Fruit fly (Drosophila melanogaster) whole organism, embryonic: Measurements from ENCODE around the gene pHCl-1.

Experiments
- Atf6 ChIP-seq: fragments of 200-800 bp; sonication (Bioruptor generic); IDR thresholded peaks from 2 replicates; pipeline ENCODE4 v1.3.6; 2022; ENCODE audit warnings: missing biosample characterization, missing genetic modification characterization
- Bdp1 ChIP-seq: fragments of 200-800 bp; sonication (Bioruptor generic); optimal IDR thresholded peaks from 3 replicates; lab custom pipeline; 2016; ENCODE audit warnings: missing biosample characterization, missing genetic modification characterization
- Bgb ChIP-seq: fragments of 200-800 bp; sonication (Bioruptor generic); IDR thresholded peaks from 2 replicates; pipeline ENCODE4 v1.3.6; 2022; ENCODE audit warnings: missing biosample characterization, missing genetic modification characterization; ENCODE audit not compliant: partially characterized antibody
- CG11504 ChIP-seq: fragments of 200-800 bp; sonication (Bioruptor generic); optimal IDR thresholded peaks from 3 replicates; lab custom pipeline; 2019; ENCODE audit warnings: missing biosample characterization, mild to moderate bottlenecking, missing genetic modification characterization, moderate library complexity
- CG1233 ChIP-seq: fragments of 200-800 bp; sonication (Bioruptor generic); optimal IDR thresholded peaks from 4 replicates; lab custom pipeline; 2018; ENCODE audit warnings: missing biosample characterization, mild to moderate bottlenecking, missing genetic modification characterization
- CG14014 ChIP-seq: fragments of 200-800 bp; sonication (Bioruptor generic); IDR thresholded peaks from 2 replicates; pipeline ENCODE4 v1.3.6; 2022; ENCODE audit warnings: missing biosample characterization, missing genetic modification characterization
- CG14965 ChIP-seq: fragments of 200-800 bp; sonication (Bioruptor generic); optimal IDR thresholded peaks from 2 replicates; lab custom pipeline; 2016; ENCODE audit warnings: missing biosample characterization, missing genetic modification characterization, borderline replicate concordance
- CG15514 ChIP-seq: fragments of 200-800 bp; sonication (Bioruptor generic); optimal IDR thresholded peaks from 3 replicates; lab custom pipeline; 2017; ENCODE audit warnings: missing biosample characterization, missing genetic modification characterization, mild to moderate bottlenecking, moderate library complexity, missing genetic modification reagents
- CG16815 ChIP-seq: fragments of 200-800 bp; sonication (Bioruptor generic); optimal IDR thresholded peaks from 3 replicates; lab custom pipeline; 2017; ENCODE audit warnings: missing biosample characterization, mild to moderate bottlenecking, missing genetic modification characterization
- CG17328 ChIP-seq: fragments of 200-800 bp; sonication (Bioruptor generic); IDR thresholded peaks from 2 replicates; pipeline ENCODE4 v1.3.6; 2022; ENCODE audit warnings: missing biosample characterization, missing genetic modification characterization
- CG17385 ChIP-seq: fragments of 200-800 bp; sonication (Bioruptor generic); optimal IDR thresholded peaks from 3 replicates; lab custom pipeline; 2018; ENCODE audit warnings: missing biosample characterization, mild to moderate bottlenecking, missing genetic modification characterization
- CG2120 ChIP-seq: fragments of 200-800 bp; sonication (Bioruptor generic); optimal IDR thresholded peaks from 3 replicates; lab custom pipeline; 2016; ENCODE audit warnings: missing biosample characterization, missing genetic modification characterization
- CG2129 ChIP-seq: fragments of 200-800 bp; sonication (Bioruptor generic); IDR thresholded peaks from 2 replicates; pipeline ENCODE4 v1.3.6; 2022; ENCODE audit warnings: missing biosample characterization, missing genetic modification characterization; ENCODE audit not compliant: partially characterized antibody
- CG4424 ChIP-seq: fragments of 200-800 bp; sonication (Bioruptor generic); optimal IDR thresholded peaks from 3 replicates; lab custom pipeline; 2016; ENCODE audit warnings: missing biosample characterization, missing genetic modification characterization
- CG6683 ChIP-seq: fragments of 200-800 bp; sonication (Bioruptor generic); optimal IDR thresholded peaks from 2 replicates; lab custom pipeline; 2017; ENCODE audit warnings: missing biosample characterization, mild to moderate bottlenecking, missing genetic modification characterization, missing genetic modification reagents
- CG6813 ChIP-seq: fragments of 200-800 bp; sonication (Bioruptor generic); optimal IDR thresholded peaks from 2 replicates; lab custom pipeline; 2017; ENCODE audit warnings: missing biosample characterization, missing genetic modification characterization, mild to moderate bottlenecking, moderate library complexity, missing genetic modification reagents
- D ChIP-seq, 2 experiments: fragments of 200-800 bp in 1 of 2; fragments of >200 bp in 1 of 2; sonication (Bioruptor generic) in 1 of 2; optimal IDR thresholded peaks; 2 replicates in 1 of 2; 3 replicates in 1 of 2; lab custom pipeline; 2017; ENCODE audit warnings: mild to moderate bottlenecking in 1 of 2, missing biosample characterization in 1 of 2, missing genetic modification characterization in 1 of 2, missing genetic modification reagents in 1 of 2
- Dad ChIP-seq: fragments of 200-800 bp; sonication (Bioruptor generic); optimal IDR thresholded peaks from 3 replicates; lab custom pipeline; 2016; ENCODE audit warnings: missing biosample characterization, missing genetic modification characterization
- Dbx ChIP-seq: fragments of 200-800 bp; sonication (Bioruptor generic); IDR thresholded peaks from 3 replicates; pipeline ENCODE4 v1.3.6; 2022; ENCODE audit warnings: missing biosample characterization, missing genetic modification characterization
- Ets97D ChIP-seq: fragments of 200-800 bp; sonication (Bioruptor generic); optimal IDR thresholded peaks from 3 replicates; lab custom pipeline; 2016; ENCODE audit warnings: missing biosample characterization, missing genetic modification characterization
- Gug ChIP-seq: fragments of 200-800 bp; sonication (Bioruptor generic); IDR thresholded peaks from 4 replicates; pipeline ENCODE4 v1.3.6; 2022; ENCODE audit warnings: missing biosample characterization, missing genetic modification characterization
- HLH54F ChIP-seq: fragments of 200-800 bp; sonication (Bioruptor generic); optimal IDR thresholded peaks from 3 replicates; lab custom pipeline; 2016; ENCODE audit warnings: missing biosample characterization, missing genetic modification characterization
- Hr3 ChIP-seq: fragments of 200-800 bp; sonication (Bioruptor generic); optimal IDR thresholded peaks from 3 replicates; lab custom pipeline; 2016; ENCODE audit warnings: missing biosample characterization, missing genetic modification characterization
- MESR4 ChIP-seq: fragments of 200-800 bp; sonication (Bioruptor generic); optimal IDR thresholded peaks from 2 replicates; lab custom pipeline; 2018; ENCODE audit warnings: missing biosample characterization, mild to moderate bottlenecking, missing genetic modification characterization, moderate library complexity
- Mad ChIP-seq: fragments of 200-800 bp; sonication (Bioruptor generic); optimal IDR thresholded peaks from 2 replicates; lab custom pipeline; 2016; ENCODE audit warnings: missing biosample characterization, missing genetic modification characterization
- NK7.1 ChIP-seq: fragments of 200-800 bp; sonication (Bioruptor generic); optimal IDR thresholded peaks from 3 replicates; lab custom pipeline; 2016; ENCODE audit warnings: missing biosample characterization, missing genetic modification characterization
- Neu2 ChIP-seq: fragments of 200-800 bp; sonication (Bioruptor generic); optimal IDR thresholded peaks from 3 replicates; lab custom pipeline; 2016; ENCODE audit warnings: missing biosample characterization, missing genetic modification characterization, borderline replicate concordance
- Nf-YC ChIP-seq: fragments of 200-800 bp; optimal IDR thresholded peaks from 3 replicates; lab custom pipeline; 2019; ENCODE audit warnings: missing biosample characterization, mild to moderate bottlenecking, missing genetic modification characterization, moderate library complexity
- NfI ChIP-seq: fragments of 200-800 bp; sonication (Bioruptor generic); optimal IDR thresholded peaks from 3 replicates; lab custom pipeline; 2018; ENCODE audit warnings: missing biosample characterization, mild to moderate bottlenecking, missing genetic modification characterization, moderate library complexity
- Oaz ChIP-seq: fragments of 200-800 bp; sonication (Bioruptor generic); IDR thresholded peaks from 2 replicates; pipeline ENCODE4 v1.3.6; 2022; ENCODE audit warnings: missing biosample characterization, missing genetic modification characterization
- PHDP ChIP-seq: fragments of 200-800 bp; sonication (Bioruptor generic); optimal IDR thresholded peaks from 3 replicates; lab custom pipeline; 2018; ENCODE audit warnings: missing biosample characterization, mild to moderate bottlenecking, missing genetic modification characterization, moderate library complexity
- Pdp1 ChIP-seq, 2 experiments: fragments of 200-800 bp; sonication (Bioruptor generic); optimal IDR thresholded peaks; 3 replicates each; lab custom pipeline; 2016; ENCODE audit warnings: missing biosample characterization in 2 of 2, missing genetic modification characterization in 2 of 2, mild to moderate bottlenecking in 1 of 2, moderate library complexity in 1 of 2
- Rfx ChIP-seq: fragments of 200-800 bp; sonication (Bioruptor generic); IDR thresholded peaks from 2 replicates; pipeline ENCODE4 v1.3.6; 2022; ENCODE audit warnings: missing biosample characterization, missing genetic modification characterization
- Spps ChIP-seq: fragments of 200-800 bp; sonication (Bioruptor generic); optimal IDR thresholded peaks from 2 replicates; lab custom pipeline; 2018; ENCODE audit warnings: missing biosample characterization, mild to moderate bottlenecking, missing genetic modification characterization
- Sry-δ ChIP-seq: fragments of 200-800 bp; sonication (Bioruptor generic); optimal IDR thresholded peaks from 2 replicates; lab custom pipeline; 2016; ENCODE audit warnings: missing biosample characterization, missing genetic modification characterization
- ara ChIP-seq: fragments of 200-800 bp; sonication (Bioruptor generic); IDR thresholded peaks from 2 replicates; pipeline ENCODE4 v1.3.6; 2022; ENCODE audit warnings: missing biosample characterization, missing genetic modification characterization
- cad ChIP-seq: fragments of >200 bp; optimal IDR thresholded peaks from 2 replicates; lab custom pipeline; 2017; ENCODE audit warnings: missing biosample characterization, missing genetic modification characterization
- cg ChIP-seq: fragments of 200-800 bp; sonication (Bioruptor generic); optimal IDR thresholded peaks from 3 replicates; lab custom pipeline; 2019; ENCODE audit warnings: missing biosample characterization, mild to moderate bottlenecking, missing genetic modification characterization, moderate library complexity
- chif ChIP-seq, 2 experiments: fragments of 200-800 bp; sonication (Bioruptor generic); optimal IDR thresholded peaks; 3 replicates each; lab custom pipeline; 2016; ENCODE audit warnings: missing biosample characterization in 2 of 2, missing genetic modification characterization in 2 of 2
- esg ChIP-seq: fragments of 200-800 bp; sonication (Bioruptor generic); conservative IDR thresholded peaks from 2 replicates; pipeline ENCODE4 v1.3.6; 2022; ENCODE audit warnings: missing biosample characterization, missing genetic modification characterization
- mam ChIP-seq: fragments of 200-800 bp; sonication (Bioruptor generic); optimal IDR thresholded peaks from 3 replicates; lab custom pipeline; 2016; ENCODE audit warnings: missing biosample characterization, missing genetic modification characterization
- nerfin-1 ChIP-seq: fragments of 200-800 bp; sonication (Bioruptor generic); optimal IDR thresholded peaks from 3 replicates; lab custom pipeline; 2019; ENCODE audit warnings: missing biosample characterization, mild to moderate bottlenecking, missing genetic modification characterization, moderate library complexity
- sisA ChIP-seq: fragments of 200-800 bp; sonication (Bioruptor generic); IDR thresholded peaks from 2 replicates; pipeline ENCODE4 v1.3.6; 2022; ENCODE audit warnings: missing biosample characterization, missing genetic modification characterization
- slp2 ChIP-seq: fragments of 200-800 bp; sonication (Bioruptor generic); optimal IDR thresholded peaks from 2 replicates; lab custom pipeline; 2016; ENCODE audit warnings: missing biosample characterization, missing genetic modification characterization
- so ChIP-seq: fragments of 200-800 bp; sonication (Bioruptor generic); IDR thresholded peaks from 3 replicates; pipeline ENCODE4 v1.3.6; 2022; ENCODE audit warnings: missing biosample characterization, missing genetic modification characterization
- stc ChIP-seq: fragments of 200-800 bp; sonication (Bioruptor generic); IDR thresholded peaks from 2 replicates; pipeline ENCODE4 v1.3.6; 2022; ENCODE audit warnings: missing biosample characterization, missing genetic modification characterization
- tna ChIP-seq: fragments of 200-800 bp; sonication (Bioruptor generic); IDR thresholded peaks from 2 replicates; pipeline ENCODE4 v1.3.6; 2022; ENCODE audit warnings: missing biosample characterization, missing genetic modification characterization; ENCODE audit not compliant: partially characterized antibody
- usp ChIP-seq: fragments of >200 bp; optimal IDR thresholded peaks from 2 replicates; lab custom pipeline; 2017; ENCODE audit warnings: missing biosample characterization, missing genetic modification characterization
- vvl ChIP-seq: fragments of 200-800 bp; sonication (Bioruptor generic); IDR thresholded peaks from 2 replicates; pipeline ENCODE4 v1.3.6; 2022; ENCODE audit warnings: missing biosample characterization, missing genetic modification characterization

pHCl-1 gene

dm6 chr3L:15921043-15921621, 22.3 kb upstream of the pHCl-1 start (continued):
- TF ChIP-seq CG11504 (tag; lab: Kevin White, UChicago) (peak; percentile 76), usp (GFP tag; lab: Kevin White, UChicago) (no peak), CG17328 (0 out of 2 replicates have a peak, but pooled peaks have one; percentile 24), CG4424 (peak; percentile 10), CG15514 (GFP tag; lab: Kevin White, UChicago) (peak; percentile 21), stc (GFP tag; lab: Robert Waterston, UW) (no peak), nerfin-1 (tag; lab: Kevin White, UChicago) (peak; percentile 3), Pdp1 (GFP tag; optimal IDR thresholded peaks at IDR 0.05; lab: Kevin White, UChicago) (peak in 1 of 2 experiments; percentile 40), cg (no peak), Nf-YC (tag; lab: Kevin White, UChicago) (peak; percentile 3), cad (GFP tag; lab: Kevin White, UChicago) (no peak), ara (GFP tag; lab: Robert Waterston, UW) (no peak), CG14014 (no peak), Neu2 (no peak), Spps (tag; lab: Kevin White, UChicago) (no peak), NK7.1 (GFP tag; lab: Kevin White, UChicago) (peak; percentile 4), PHDP (peak; percentile 49), Ets97D (GFP tag; lab: Kevin White, UChicago) (no peak), Rfx (GFP tag; lab: Robert Waterston, UW) (0 out of 2 replicates have a peak, but pooled peaks have one; percentile 25), Atf6 (GFP tag; lab: Robert Waterston, UW) (peak; percentile 64; the same call in 1 of the 2 replicates), CG6813 (peak; percentile 45), sisA (GFP tag; lab: Robert Waterston, UW) (0 out of 2 replicates have a peak, but pooled peaks have one; percentile 29), CG17385 (peak; percentile 50), CG16815 (peak; percentile 18), Dad (no peak), MESR4 (GFP tag; lab: Kevin White, UChicago) (no peak), Gug (GFP tag; lab: Robert Waterston, UW) (0 out of 4 replicates have a peak, but pooled peaks have one; percentile 8), CG1233 (GFP tag; lab: Kevin White, UChicago) (peak; percentile 41), CG2120 (GFP tag; lab: Kevin White, UChicago) (peak; percentile 81), Dbx (GFP tag; lab: Robert Waterston, UW) (peak; percentile 26; the same call in 1 of the 3 replicates), so (GFP tag; lab: Robert Waterston, UW) (0 out of 3 replicates have a peak, but pooled peaks have one; percentile 8), D (optimal IDR thresholded peaks at IDR 0.05; lab: Kevin White, UChicago) (no peak), D (GFP tag; optimal IDR thresholded peaks at IDR 0.05; lab: Kevin White, UChicago) (peak; percentile 18), Bgb (GFP tag; lab: Robert Waterston, UW) (no peak), Bdp1 (peak; percentile 25), Mad (GFP tag; lab: Kevin White, UChicago) (no peak), mam (GFP tag; lab: Kevin White, UChicago) (peak; percentile 42), HLH54F (GFP tag; lab: Kevin White, UChicago) (peak; percentile 24), esg (peak; percentile 21; the same call in 1 of the 2 replicates), CG6683 (GFP tag; lab: Kevin White, UChicago) (peak; percentile 24), CG14965 (GFP tag; lab: Kevin White, UChicago) (no peak), slp2 (GFP tag; lab: Kevin White, UChicago) (peak; percentile 27), vvl (GFP tag; lab: Robert Waterston, UW) (no peak), Hr3 (GFP tag; lab: Kevin White, UChicago) (peak; percentile 31), NfI (GFP tag; lab: Kevin White, UChicago) (peak; percentile 53), tna (GFP tag; lab: Robert Waterston, UW) (no peak), chif (GFP tag; optimal IDR thresholded peaks at IDR 0.05; lab: Kevin White, UChicago) (peak in 1 of 2 experiments; percentile 24), Oaz (GFP tag; lab: Robert Waterston, UW) (no peak), Sry-δ (GFP tag; lab: Kevin White, UChicago) (no peak), CG2129 (no peak)
